Fruit fly (Drosophila melanogaster): Measurements from ENCODE around the gene Ctl2.

- TF ChIP-seq CG18011 (GFP tag; optimal IDR thresholded peaks at IDR 0.05) (no peak), Asciz (GFP tag; optimal IDR thresholded peaks at IDR 0.05) (no peak), eyg (GFP tag; optimal IDR thresholded peaks at IDR 0.05) (no peak), esg (GFP tag; conservative IDR thresholded peaks at IDR 0.05) (no peak), CG16779 (GFP tag; IDR thresholded peaks at IDR 0.05) (no peak)
Measured at dm6 chr3R:29087926-29088487, 35.2 kb upstream of the Ctl2 start.
